Worm (Caenorhabditis elegans) whole organism, L4/young adult: ENCODE results near the gene Y39G8B.5.

Experiments
- W03F9.2 ChIP-seq: fragments of 150-350 bp; optimal IDR thresholded peaks from 2 replicates; lab custom pipeline; 2014; ENCODE audit warnings: missing biosample characterization, missing genetic modification characterization
- dao-5 ChIP-seq: sonication (generic microtip); optimal IDR thresholded peaks from 2 replicates; lab custom pipeline; 2016; ENCODE audit warnings: missing genotype, missing genetic modification characterization, moderate library complexity, missing compliant biosample characterization
- him-1 ChIP-seq: sonication (generic microtip); optimal IDR thresholded peaks from 2 replicates; lab custom pipeline; 2016; ENCODE audit warnings: missing genotype, missing genetic modification reagents, missing genetic modification characterization, missing compliant biosample characterization

ce11 chrII:13972199-13972598 is 19.4 kb downstream of the Y39G8B.5 start:
- TF ChIP-seq dao-5 (tag; lab: Kevin White, UChicago), result no peak
- TF ChIP-seq him-1 (tag; lab: Kevin White, UChicago), result no peak
- no peak for TF ChIP-seq W03F9.2 (tag; lab: Kevin White, UChicago)
